Fruit fly (Drosophila melanogaster): ENCODE results near the gene CG32847.

Gene CG32847

DNA sequence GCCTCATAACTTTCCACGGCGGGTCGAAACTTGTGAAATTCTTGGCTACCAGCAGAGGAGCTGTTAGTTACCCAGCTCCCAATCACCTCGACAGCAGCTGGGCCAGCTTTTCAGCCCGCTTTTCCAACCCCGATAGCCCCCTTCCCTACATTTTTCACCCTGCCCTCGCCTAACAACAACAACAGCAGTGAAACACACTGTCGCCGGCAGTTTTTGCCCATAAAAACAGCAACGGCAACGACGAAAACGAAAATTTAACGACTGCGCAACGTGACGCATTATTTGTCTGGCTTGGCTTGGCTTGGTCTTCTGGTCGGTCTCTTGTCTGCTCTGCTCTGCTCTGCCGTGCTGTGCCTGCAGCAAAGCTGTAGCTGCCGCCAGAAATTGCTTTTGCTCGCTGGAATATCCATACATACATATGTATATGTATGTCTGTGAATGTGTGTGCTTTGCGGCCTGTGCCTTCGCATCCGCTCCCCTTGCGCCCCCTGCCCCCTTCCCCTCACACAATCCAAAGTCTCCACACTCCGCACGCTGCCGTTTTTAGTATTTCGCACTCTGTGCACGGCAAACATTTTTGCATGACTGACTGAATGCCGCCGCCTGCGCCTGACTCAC, 14.1 kb upstream of the CG32847 start:
- TF ChIP-seq insv (optimal IDR thresholded peaks at IDR 0.05) (no peak), ttk (optimal IDR thresholded peaks at IDR 0.05) (no peak), psq (optimal IDR thresholded peaks at IDR 0.05) (no peak), Sin3A (optimal IDR thresholded peaks at IDR 0.05) (no peak), h (optimal IDR thresholded peaks at IDR 0.05) (no peak), Myc (optimal IDR thresholded peaks at IDR 0.05) (no peak)

DNA sequence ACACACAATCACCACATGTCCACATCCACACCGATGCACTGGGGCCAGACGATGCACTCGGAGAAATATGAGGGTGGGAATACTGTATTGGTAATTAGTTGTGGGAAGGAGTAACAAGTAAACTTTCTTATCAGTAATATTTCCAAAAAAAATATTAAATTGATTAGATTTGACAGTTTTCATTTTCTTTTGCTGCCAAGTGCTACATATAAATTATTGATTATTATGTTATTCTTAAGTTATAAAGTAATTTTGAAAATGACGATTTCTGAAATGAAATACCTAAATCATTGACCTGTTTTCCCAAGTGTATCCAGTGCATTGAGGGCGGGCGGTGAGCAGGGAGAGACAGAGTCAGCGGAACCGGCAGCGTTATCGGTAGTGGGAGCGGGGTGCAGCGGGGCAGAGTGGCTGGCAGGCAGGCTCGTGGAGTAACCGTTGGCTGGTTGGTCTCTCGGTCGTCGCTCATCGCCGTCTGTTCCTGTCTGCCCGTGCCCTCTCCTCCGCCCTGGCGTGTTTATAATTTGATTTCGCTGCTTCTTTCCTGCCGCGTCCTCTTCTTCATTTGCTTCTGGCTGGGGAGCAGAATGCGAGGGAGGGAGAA, 13.5 kb upstream of the CG32847 start:
- TF ChIP-seq insv (optimal IDR thresholded peaks at IDR 0.05) (no peak), Sin3A (optimal IDR thresholded peaks at IDR 0.05) (no peak), h (optimal IDR thresholded peaks at IDR 0.05) (no peak), psq (optimal IDR thresholded peaks at IDR 0.05) (no peak), Myc (optimal IDR thresholded peaks at IDR 0.05) (no peak), ttk (optimal IDR thresholded peaks at IDR 0.05) (no peak)

DNA sequence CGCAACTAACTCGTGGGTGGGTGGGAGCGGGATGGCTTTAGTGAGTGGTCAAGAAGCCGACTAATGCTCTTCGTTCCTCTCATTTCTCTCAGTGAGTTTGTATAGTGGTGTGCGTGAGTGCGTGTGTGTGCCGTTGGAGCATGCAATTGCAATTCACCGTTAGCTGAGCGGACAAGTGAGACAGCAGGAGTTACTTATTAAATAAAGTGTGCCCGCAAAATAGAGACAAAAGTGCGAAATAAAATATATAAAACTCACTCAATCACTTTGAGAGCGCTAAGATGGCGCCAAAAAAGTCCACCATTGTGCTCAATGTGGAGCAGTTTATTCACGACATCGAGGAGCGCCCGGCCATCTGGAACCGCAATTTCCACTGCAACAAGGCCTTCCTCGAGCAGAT, 12.8 kb upstream of the CG32847 start:
- no peak for TF ChIP-seq ttk (optimal IDR thresholded peaks at IDR 0.05)
- TF ChIP-seq psq (optimal IDR thresholded peaks at IDR 0.05) = no peak
- no peak for TF ChIP-seq Myc (optimal IDR thresholded peaks at IDR 0.05)
- TF ChIP-seq Sin3A (optimal IDR thresholded peaks at IDR 0.05) = no peak
- no peak for TF ChIP-seq insv (optimal IDR thresholded peaks at IDR 0.05)
- no peak for TF ChIP-seq h (optimal IDR thresholded peaks at IDR 0.05)

DNA sequence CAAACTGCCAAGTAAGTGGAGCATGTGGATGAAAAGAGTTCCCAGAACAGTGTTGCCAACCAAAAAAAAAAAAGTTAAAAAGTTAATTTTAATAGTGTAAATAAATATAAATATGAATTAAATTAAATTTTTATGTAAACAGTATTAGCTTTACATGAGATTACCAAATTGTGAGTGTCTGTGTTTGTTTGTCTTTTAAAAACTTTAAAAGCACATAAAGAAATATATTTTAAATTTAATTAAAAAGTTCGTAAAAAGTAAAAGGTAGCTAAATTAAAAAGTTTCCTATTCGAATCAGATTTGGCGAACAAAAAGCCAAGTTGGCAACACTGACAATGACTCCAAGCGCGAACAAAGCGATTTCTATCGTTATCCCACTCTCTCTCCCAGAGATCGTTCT, 12.4 kb upstream of the CG32847 start:
- TF ChIP-seq Sin3A (optimal IDR thresholded peaks at IDR 0.05) (no peak), ttk (optimal IDR thresholded peaks at IDR 0.05) (no peak), insv (optimal IDR thresholded peaks at IDR 0.05) (no peak), Myc (optimal IDR thresholded peaks at IDR 0.05) (no peak), h (optimal IDR thresholded peaks at IDR 0.05) (no peak), psq (optimal IDR thresholded peaks at IDR 0.05) (no peak)

DNA sequence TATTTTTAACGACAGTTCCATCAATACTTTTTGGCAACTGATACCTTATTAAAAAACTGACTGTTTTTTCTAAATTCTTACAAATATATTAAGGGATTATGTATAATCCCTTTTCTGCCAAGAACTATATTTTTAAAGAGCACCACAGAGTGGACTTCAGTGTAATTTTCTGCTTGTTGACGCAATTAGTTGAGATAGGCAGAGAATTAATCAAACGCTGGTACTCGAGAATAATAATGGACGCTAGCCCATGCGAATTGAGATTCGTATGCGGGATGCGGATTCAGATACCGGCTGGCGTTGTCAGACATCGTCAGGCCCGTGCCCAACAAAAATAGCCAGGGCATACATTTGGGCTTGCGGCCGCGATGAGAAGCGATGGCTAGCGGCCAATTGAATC, 8.1 kb upstream of the CG32847 start, which contains the start of gene CG13458:
Gene CG13458 (plus strand): TSS at position 301 of the 400 bp plus-strand sequence.
- TF ChIP-seq ttk (optimal IDR thresholded peaks at IDR 0.05) (no peak), h (optimal IDR thresholded peaks at IDR 0.05) (no peak), Sin3A (optimal IDR thresholded peaks at IDR 0.05) (no peak), Myc (optimal IDR thresholded peaks at IDR 0.05) (no peak), insv (optimal IDR thresholded peaks at IDR 0.05) (no peak), psq (optimal IDR thresholded peaks at IDR 0.05) (no peak)

DNA sequence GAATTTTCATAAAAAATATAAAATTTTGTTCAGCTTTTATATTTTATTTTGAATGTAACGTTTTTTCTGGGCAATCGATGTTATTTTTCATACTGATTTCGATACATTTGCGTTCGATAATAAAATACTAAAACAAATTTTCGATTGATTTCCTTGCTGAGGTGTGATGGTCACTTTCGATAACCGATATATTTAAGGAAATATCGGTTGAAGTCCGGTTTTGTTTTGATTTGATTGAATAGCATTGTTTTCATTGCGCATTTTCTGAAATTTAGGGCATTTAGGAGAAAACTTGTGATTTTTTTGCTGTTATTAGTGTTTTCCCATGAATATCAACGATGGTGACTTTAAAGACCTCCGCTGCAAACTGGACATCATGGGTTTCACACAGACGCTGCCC, 4.8 kb upstream of the CG32847 start, which contains the start of gene Cep135:
Gene Cep135 (plus strand): TSS at position 202 of the 400 bp plus-strand sequence.
- TF ChIP-seq insv (optimal IDR thresholded peaks at IDR 0.05) (no peak), h (optimal IDR thresholded peaks at IDR 0.05) (no peak), Myc (optimal IDR thresholded peaks at IDR 0.05) (no peak), Sin3A (optimal IDR thresholded peaks at IDR 0.05) (no peak), psq (optimal IDR thresholded peaks at IDR 0.05) (no peak), ttk (optimal IDR thresholded peaks at IDR 0.05) (no peak)

DNA sequence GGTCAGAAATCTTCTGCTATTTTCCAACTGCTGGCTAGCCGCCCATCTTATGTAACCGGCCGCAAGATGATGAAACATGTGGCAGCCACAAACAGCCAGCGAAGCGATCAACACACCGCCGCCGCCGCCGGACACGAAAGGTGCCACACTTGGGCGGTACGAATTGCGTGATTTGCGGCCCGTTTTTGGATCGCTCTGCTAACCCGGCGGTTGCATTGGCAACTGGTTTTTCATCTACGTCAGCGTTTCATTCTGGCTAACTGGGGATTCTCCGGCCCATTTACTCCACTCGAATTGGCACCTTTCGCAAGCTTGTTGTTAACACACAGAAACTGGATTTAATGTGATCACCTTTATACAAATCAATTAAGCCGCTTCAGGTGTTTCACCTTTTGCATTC, 2.4 kb downstream of the CG32847 start:
- no peak for TF ChIP-seq psq (optimal IDR thresholded peaks at IDR 0.05)
- TF ChIP-seq h (optimal IDR thresholded peaks at IDR 0.05) = no peak
- no peak for TF ChIP-seq insv (optimal IDR thresholded peaks at IDR 0.05)
- TF ChIP-seq Sin3A (optimal IDR thresholded peaks at IDR 0.05) = no peak
- no peak for TF ChIP-seq ttk (optimal IDR thresholded peaks at IDR 0.05)
- TF ChIP-seq Myc (optimal IDR thresholded peaks at IDR 0.05) = no peak

DNA sequence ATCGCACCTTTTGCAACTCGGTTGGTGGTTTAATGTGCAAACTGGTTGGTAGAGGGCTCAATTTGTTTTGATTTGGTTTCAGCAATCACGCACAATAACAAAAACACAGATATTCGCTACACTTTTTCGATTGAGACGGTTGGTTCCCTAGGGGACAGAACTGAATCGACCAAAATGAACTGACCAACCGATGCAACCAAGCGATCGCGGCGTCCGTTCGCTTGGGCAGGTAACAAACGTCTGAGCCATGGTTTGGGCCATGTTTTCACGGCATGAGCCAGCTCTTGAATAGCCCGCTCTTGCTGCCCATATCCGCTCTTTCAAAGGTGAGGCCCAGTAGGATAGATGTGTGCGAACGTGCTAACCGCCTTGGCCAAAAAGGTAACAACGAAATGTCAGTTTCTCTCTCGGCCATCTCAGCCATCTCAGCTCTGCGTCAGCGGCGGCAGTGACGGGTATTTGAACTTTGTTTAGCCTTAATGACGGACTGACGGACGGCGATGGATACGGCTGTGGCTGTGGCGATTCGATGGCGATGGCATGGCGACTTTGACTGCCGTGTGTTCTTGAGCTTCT, 3.8 kb downstream of the CG32847 start, which contains the start of gene CG16959:
Gene CG16959 (minus strand): TSS at position 245 of the 576 bp plus-strand sequence.
- TF ChIP-seq psq (optimal IDR thresholded peaks at IDR 0.05) (no peak), insv (optimal IDR thresholded peaks at IDR 0.05) (no peak), Sin3A (optimal IDR thresholded peaks at IDR 0.05) (no peak), h (optimal IDR thresholded peaks at IDR 0.05) (no peak), Myc (optimal IDR thresholded peaks at IDR 0.05) (no peak), ttk (optimal IDR thresholded peaks at IDR 0.05) (no peak)

DNA sequence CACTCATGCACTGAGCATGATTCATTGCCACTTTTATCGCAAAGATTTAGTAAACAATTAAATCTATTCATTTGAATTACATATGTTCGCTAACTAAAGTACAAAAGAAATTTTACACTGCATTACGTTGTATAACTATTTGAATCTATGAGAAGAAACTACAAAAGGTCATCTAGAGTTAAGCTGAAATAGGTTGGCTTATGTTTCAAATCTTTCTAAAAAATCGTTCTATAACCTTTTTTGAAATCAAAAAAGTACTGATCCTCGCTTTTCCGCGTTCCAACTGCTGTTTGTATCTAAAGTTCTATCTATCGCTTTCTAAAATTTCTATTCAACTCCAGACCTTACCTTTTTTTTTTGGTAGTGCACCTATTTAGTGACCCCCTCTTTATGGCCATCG, 4.3 kb downstream of the CG32847 start:
- TF ChIP-seq h (optimal IDR thresholded peaks at IDR 0.05) = no peak
- no peak for TF ChIP-seq Sin3A (optimal IDR thresholded peaks at IDR 0.05)
- no peak for TF ChIP-seq Myc (optimal IDR thresholded peaks at IDR 0.05)
- no peak for TF ChIP-seq psq (optimal IDR thresholded peaks at IDR 0.05)
- no peak for TF ChIP-seq ttk (optimal IDR thresholded peaks at IDR 0.05)
- no peak for TF ChIP-seq insv (optimal IDR thresholded peaks at IDR 0.05)

DNA sequence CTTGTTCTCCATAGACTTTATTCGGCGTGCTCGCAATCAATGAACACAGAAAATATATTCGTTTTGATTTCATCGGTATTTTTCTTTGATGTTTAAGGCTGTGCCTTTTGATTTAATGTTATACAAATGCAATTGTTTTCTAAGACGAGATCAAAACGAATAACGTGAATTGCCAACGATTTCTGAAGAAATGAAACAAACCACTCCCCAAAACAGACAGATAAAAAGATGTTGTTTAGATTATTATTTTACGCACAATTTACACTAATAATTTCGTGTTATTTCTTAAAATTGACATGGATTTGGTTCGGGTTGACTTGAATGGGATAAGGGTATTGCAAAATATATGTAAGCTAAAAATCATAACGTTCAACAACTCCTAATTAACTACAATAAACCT, 9.9 kb downstream of the CG32847 start, which contains the start of gene CG13457:
Gene CG13457 (minus strand): TSS at position 101 of the 400 bp plus-strand sequence.
- TF ChIP-seq insv (optimal IDR thresholded peaks at IDR 0.05) (no peak), h (optimal IDR thresholded peaks at IDR 0.05) (no peak), Myc (optimal IDR thresholded peaks at IDR 0.05) (no peak), Sin3A (optimal IDR thresholded peaks at IDR 0.05) (no peak), psq (optimal IDR thresholded peaks at IDR 0.05) (no peak), ttk (optimal IDR thresholded peaks at IDR 0.05) (no peak)

DNA sequence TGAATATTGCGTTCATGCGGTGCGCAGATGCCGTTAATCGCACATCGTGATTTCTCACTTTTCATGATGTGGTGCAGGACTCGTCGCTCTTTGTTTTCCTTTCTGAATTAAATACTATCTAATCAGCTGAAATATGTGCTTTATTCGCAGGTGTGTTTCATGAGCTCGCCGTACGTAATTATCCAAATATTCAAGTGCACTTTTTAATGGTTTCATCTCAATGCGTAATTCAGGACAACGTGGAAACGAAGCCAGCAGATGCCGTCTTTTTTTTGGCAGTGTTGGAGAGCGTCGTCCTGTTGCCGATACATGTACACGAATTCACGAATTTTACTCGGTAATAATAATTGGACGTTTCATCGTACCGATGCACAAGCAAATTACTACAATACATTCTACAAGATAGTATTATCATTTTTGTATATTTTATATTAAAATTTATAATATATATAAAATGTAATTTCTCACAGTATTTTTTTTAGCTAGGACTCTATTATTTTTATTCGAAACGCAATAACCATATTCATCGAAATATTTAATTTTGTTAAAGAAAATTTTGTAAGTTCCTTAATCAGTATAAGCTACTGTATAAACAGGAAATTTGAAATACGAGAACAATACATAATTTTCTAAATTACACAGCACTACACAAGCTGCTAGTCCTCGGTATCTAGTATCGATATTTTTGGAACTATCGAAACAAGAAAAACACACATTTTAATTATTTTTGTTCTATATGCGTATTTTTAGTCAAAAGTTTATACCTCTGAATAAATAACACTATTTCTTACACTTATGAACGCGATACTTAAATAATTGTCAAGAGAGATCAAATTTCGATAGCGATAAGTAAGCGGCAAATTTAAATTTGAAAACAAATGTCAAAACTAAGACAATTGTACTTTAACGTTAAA, 15.5 kb downstream of the CG32847 start, which contains the start of gene CG12316:
Gene CG12316 (minus strand): TSS at position 276 of the 914 bp plus-strand sequence.
- TF ChIP-seq insv (optimal IDR thresholded peaks at IDR 0.05) = no peak
- no peak for TF ChIP-seq ttk (optimal IDR thresholded peaks at IDR 0.05)
- no peak for TF ChIP-seq h (optimal IDR thresholded peaks at IDR 0.05)
- TF ChIP-seq Sin3A (optimal IDR thresholded peaks at IDR 0.05) = no peak
- TF ChIP-seq Myc (optimal IDR thresholded peaks at IDR 0.05) = no peak
- TF ChIP-seq psq (optimal IDR thresholded peaks at IDR 0.05) = no peak

Data from Kc167 (cell line).